Worm (Caenorhabditis elegans): Measurements from ENCODE around the gene sup-26.

- no peak for TF ChIP-seq ama-1 (optimal IDR thresholded peaks at IDR 0.05)
- no peak for TF ChIP-seq ceh-22 (tag; optimal IDR thresholded peaks at IDR 0.05)
- TF ChIP-seq K02D7.2 (tag; optimal IDR thresholded peaks at IDR 0.05): no peak
- TF ChIP-seq fkh-10 (GFP tag; optimal IDR thresholded peaks at IDR 0.05): no peak
- TF ChIP-seq pha-4 (tag; optimal IDR thresholded peaks at IDR 0.05): no peak
Observed at ce11 chrIII:4271059-4271458, 9.0 kb downstream of the sup-26 start.

Measured in whole organism, late embryonic.